Fruit fly (Drosophila melanogaster) whole organism, embryonic: ENCODE data around the gene Syt12.

Experiments used
- ATbp ChIP-seq: fragments of 200-800 bp; sonication (Bioruptor generic); optimal IDR thresholded peaks from 2 replicates; lab custom pipeline; 2017; ENCODE audit warnings: missing biosample characterization, mild to moderate bottlenecking, missing genetic modification characterization, missing genetic modification reagents
- CG10462 ChIP-seq: fragments of 200-800 bp; sonication (Bioruptor generic); optimal IDR thresholded peaks from 2 replicates; lab custom pipeline; 2016; ENCODE audit warnings: missing biosample characterization, missing genetic modification characterization
- CG11504 ChIP-seq: fragments of 200-800 bp; sonication (Bioruptor generic); optimal IDR thresholded peaks from 3 replicates; lab custom pipeline; 2019; ENCODE audit warnings: missing biosample characterization, mild to moderate bottlenecking, missing genetic modification characterization, moderate library complexity
- CG12659 ChIP-seq: fragments of 200-800 bp; sonication (Bioruptor generic); optimal IDR thresholded peaks from 3 replicates; lab custom pipeline; 2017; ENCODE audit warnings: mild to moderate bottlenecking, missing biosample characterization, missing genetic modification reagents, missing genetic modification characterization
- CG14667 ChIP-seq: fragments of 200-800 bp; sonication (Bioruptor generic); IDR thresholded peaks from 2 replicates; pipeline ENCODE4 v1.3.6; 2022; ENCODE audit warnings: missing biosample characterization, missing genetic modification characterization
- CG14965 ChIP-seq: fragments of 200-800 bp; sonication (Bioruptor generic); optimal IDR thresholded peaks from 2 replicates; lab custom pipeline; 2016; ENCODE audit warnings: missing biosample characterization, missing genetic modification characterization, borderline replicate concordance
- CG1602 ChIP-seq: fragments of 200-800 bp; sonication (Bioruptor generic); optimal IDR thresholded peaks from 3 replicates; lab custom pipeline; 2016; ENCODE audit warnings: missing biosample characterization, missing genetic modification characterization
- CG17361 ChIP-seq: fragments of 200-800 bp; sonication (Bioruptor generic); IDR thresholded peaks from 3 replicates; pipeline ENCODE4 v1.3.6; 2022; ENCODE audit warnings: missing biosample characterization, missing genetic modification characterization
- CG18599 ChIP-seq: fragments of 200-800 bp; sonication (Bioruptor generic); optimal IDR thresholded peaks from 3 replicates; lab custom pipeline; 2017; ENCODE audit warnings: missing biosample characterization, missing genetic modification characterization, mild to moderate bottlenecking, moderate library complexity, missing genetic modification reagents
- CG2116 ChIP-seq: fragments of 200-800 bp; sonication (Bioruptor generic); optimal IDR thresholded peaks from 3 replicates; lab custom pipeline; 2018; ENCODE audit warnings: missing biosample characterization, mild to moderate bottlenecking, missing genetic modification characterization
- CG32532 ChIP-seq: fragments of 200-800 bp; sonication (Bioruptor generic); IDR thresholded peaks from 2 replicates; pipeline ENCODE4 v1.3.6; 2022; ENCODE audit warnings: missing biosample characterization, missing genetic modification characterization
- CG33213 ChIP-seq: fragments of 200-800 bp; sonication (Bioruptor generic); optimal IDR thresholded peaks from 3 replicates; lab custom pipeline; 2016; ENCODE audit warnings: missing biosample characterization, missing genetic modification characterization
- CG4328 ChIP-seq: fragments of 200-800 bp; sonication (Bioruptor generic); optimal IDR thresholded peaks from 3 replicates; lab custom pipeline; 2017; ENCODE audit warnings: missing biosample characterization, missing genetic modification reagents, missing genetic modification characterization
- CG4730 ChIP-seq: fragments of 200-800 bp; sonication (Bioruptor generic); IDR thresholded peaks from 2 replicates; pipeline ENCODE4 v1.3.6; 2022; ENCODE audit warnings: missing biosample characterization, missing genetic modification characterization
- CG8089 ChIP-seq: fragments of 200-800 bp; sonication (Bioruptor generic); optimal IDR thresholded peaks from 3 replicates; lab custom pipeline; 2016; ENCODE audit warnings: missing biosample characterization, missing genetic modification characterization
- CG8478 ChIP-seq: fragments of >200 bp; optimal IDR thresholded peaks from 2 replicates; lab custom pipeline; 2018
- Camta ChIP-seq: fragments of 200-800 bp; sonication (Bioruptor generic); optimal IDR thresholded peaks from 2 replicates; lab custom pipeline; 2016; ENCODE audit warnings: missing biosample characterization, missing genetic modification characterization
- E2f1 ChIP-seq: fragments of 200-800 bp; sonication (Bioruptor generic); IDR thresholded peaks from 2 replicates; pipeline ENCODE4 v1.3.6; 2022; ENCODE audit warnings: missing biosample characterization, missing genetic modification characterization
- Eip74EF ChIP-seq, 2 experiments: fragments of 200-800 bp in 1 of 2; fragments of >200 bp in 1 of 2; sonication (Bioruptor generic) in 1 of 2; optimal IDR thresholded peaks; 2 replicates each; lab custom pipeline; 2017 to 2019; ENCODE audit warnings: missing biosample characterization in 2 of 2, missing genetic modification characterization in 2 of 2, mild to moderate bottlenecking in 1 of 2, moderate library complexity in 1 of 2
- Jarid2 ChIP-seq: fragments of 200-800 bp; sonication (Bioruptor generic); optimal IDR thresholded peaks from 3 replicates; lab custom pipeline; 2017; ENCODE audit warnings: mild to moderate bottlenecking, missing biosample characterization, missing genetic modification reagents, missing genetic modification characterization
- Med ChIP-seq: fragments of 200-800 bp; sonication (Bioruptor generic); peaks from one replicate; lab custom pipeline; 2016; ENCODE audit warnings: missing biosample characterization, missing genetic modification characterization, mild to moderate bottlenecking, inconsistent platforms, moderate library complexity
- Meics ChIP-seq: fragments of 200-800 bp; sonication (Bioruptor generic); optimal IDR thresholded peaks from 2 replicates; lab custom pipeline; 2017; ENCODE audit warnings: missing biosample characterization, mild to moderate bottlenecking, missing genetic modification characterization
- NFAT ChIP-seq: fragments of 200-800 bp; sonication (Bioruptor generic); IDR thresholded peaks from 2 replicates; pipeline ENCODE4 v1.3.6; 2022; ENCODE audit warnings: missing biosample characterization, missing genetic modification characterization
- Optix ChIP-seq: fragments of 200-800 bp; sonication (Bioruptor generic); IDR thresholded peaks from 3 replicates; pipeline ENCODE4 v1.3.6; 2022; ENCODE audit warnings: missing biosample characterization, missing genetic modification characterization
- Sry-δ ChIP-seq: fragments of 200-800 bp; sonication (Bioruptor generic); optimal IDR thresholded peaks from 2 replicates; lab custom pipeline; 2016; ENCODE audit warnings: missing biosample characterization, missing genetic modification characterization
- Trl ChIP-seq, 3 experiments: fragments of >200 bp in 2 of 3; fragments of 200-800 bp in 1 of 3; sonication (Bioruptor generic) in 1 of 3; optimal IDR thresholded peaks; 2 replicates in 1 of 3; 3 replicates in 2 of 3; lab custom pipeline; 2016 to 2017; ENCODE audit warnings: missing biosample characterization in 1 of 3, missing genetic modification characterization in 1 of 3
- Vsx1 ChIP-seq: fragments of 200-800 bp; sonication (Bioruptor generic); optimal IDR thresholded peaks from 2 replicates; lab custom pipeline; 2017; ENCODE audit warnings: missing biosample characterization, mild to moderate bottlenecking, missing genetic modification characterization, missing genetic modification reagents
- ase ChIP-seq: fragments of 200-800 bp; sonication (Bioruptor generic); IDR thresholded peaks from 3 replicates; pipeline ENCODE4 v1.3.6; 2022; ENCODE audit warnings: missing biosample characterization, missing genetic modification characterization
- az2 ChIP-seq: fragments of 200-800 bp; sonication (Bioruptor generic); optimal IDR thresholded peaks from 3 replicates; lab custom pipeline; 2016; ENCODE audit warnings: missing biosample characterization, missing genetic modification characterization
- br ChIP-seq: fragments of >200 bp; optimal IDR thresholded peaks from 2 replicates; lab custom pipeline; 2017
- chinmo ChIP-seq: fragments of 200-800 bp; sonication (Bioruptor generic); IDR thresholded peaks from 4 replicates; pipeline ENCODE4 v1.3.6; 2022; ENCODE audit warnings: missing biosample characterization, missing genetic modification characterization; ENCODE audit not compliant: partially characterized antibody
- ci ChIP-seq: fragments of 200-800 bp; sonication (Bioruptor generic); IDR thresholded peaks from 3 replicates; pipeline ENCODE4 v1.3.6; 2022; ENCODE audit warnings: missing biosample characterization, missing genetic modification characterization
- crc ChIP-seq: fragments of 200-800 bp; sonication (Bioruptor generic); optimal IDR thresholded peaks from 2 replicates; lab custom pipeline; 2016; ENCODE audit warnings: missing biosample characterization, missing genetic modification characterization
- dati ChIP-seq: fragments of 200-800 bp; sonication (Bioruptor generic); IDR thresholded peaks from 2 replicates; pipeline ENCODE4 v1.3.6; 2022; ENCODE audit warnings: missing biosample characterization, missing genetic modification characterization
- dysf ChIP-seq: fragments of 200-800 bp; sonication (Bioruptor generic); IDR thresholded peaks from 3 replicates; pipeline ENCODE4 v1.3.6; 2022; ENCODE audit warnings: missing biosample characterization, missing genetic modification characterization
- en ChIP-seq: fragments of 200-800 bp; sonication (Bioruptor generic); optimal IDR thresholded peaks from 2 replicates; lab custom pipeline; 2016; ENCODE audit warnings: missing biosample characterization, missing genetic modification characterization
- fd96Cb ChIP-seq: fragments of 200-800 bp; sonication (Bioruptor generic); optimal IDR thresholded peaks from 2 replicates; lab custom pipeline; 2018; ENCODE audit warnings: missing biosample characterization, mild to moderate bottlenecking, missing genetic modification characterization, moderate library complexity
- gfzf ChIP-seq: fragments of 200-800 bp; sonication (Bioruptor generic); optimal IDR thresholded peaks from 2 replicates; lab custom pipeline; 2016; ENCODE audit warnings: missing biosample characterization, mild to moderate bottlenecking, missing genetic modification characterization, moderate library complexity
- kay ChIP-seq: fragments of 200-800 bp; sonication (Bioruptor generic); optimal IDR thresholded peaks from 2 replicates; lab custom pipeline; 2016; ENCODE audit warnings: missing biosample characterization, missing genetic modification characterization
- knrl ChIP-seq: fragments of 200-800 bp; sonication (Bioruptor generic); IDR thresholded peaks from 3 replicates; pipeline ENCODE4 v1.3.6; 2022; ENCODE audit warnings: missing biosample characterization, missing genetic modification characterization; ENCODE audit not compliant: partially characterized antibody
- lab ChIP-seq: fragments of 200-800 bp; sonication (Bioruptor generic); optimal IDR thresholded peaks from 3 replicates; lab custom pipeline; 2017; ENCODE audit warnings: missing biosample characterization, missing genetic modification characterization, mild to moderate bottlenecking, moderate library complexity, missing genetic modification reagents
- mirr ChIP-seq: fragments of 200-800 bp; sonication (Bioruptor generic); optimal IDR thresholded peaks from 3 replicates; lab custom pipeline; 2018; ENCODE audit warnings: missing biosample characterization, mild to moderate bottlenecking, missing genetic modification characterization
- onecut ChIP-seq: fragments of 200-800 bp; sonication (Bioruptor generic); IDR thresholded peaks from 2 replicates; pipeline ENCODE4 v1.3.6; 2022; ENCODE audit warnings: missing biosample characterization, missing genetic modification characterization
- org-1 ChIP-seq: fragments of 200-800 bp; sonication (Bioruptor generic); optimal IDR thresholded peaks from 2 replicates; lab custom pipeline; 2017; ENCODE audit warnings: missing biosample characterization, missing genetic modification characterization
- scrt ChIP-seq: fragments of 200-800 bp; sonication (Bioruptor generic); optimal IDR thresholded peaks from 2 replicates; lab custom pipeline; 2018; ENCODE audit warnings: missing biosample characterization, mild to moderate bottlenecking, missing genetic modification characterization, moderate library complexity
- stc ChIP-seq: fragments of 200-800 bp; sonication (Bioruptor generic); IDR thresholded peaks from 2 replicates; pipeline ENCODE4 v1.3.6; 2022; ENCODE audit warnings: missing biosample characterization, missing genetic modification characterization
- stwl ChIP-seq: fragments of 200-800 bp; sonication (Bioruptor generic); optimal IDR thresholded peaks from 3 replicates; lab custom pipeline; 2018; ENCODE audit warnings: missing biosample characterization, mild to moderate bottlenecking, missing genetic modification characterization, moderate library complexity
- tap ChIP-seq: fragments of 200-800 bp; optimal IDR thresholded peaks from 3 replicates; lab custom pipeline; 2019; ENCODE audit warnings: missing biosample characterization, mild to moderate bottlenecking, missing genetic modification characterization, moderate library complexity
- unpg ChIP-seq: fragments of 200-800 bp; sonication (Bioruptor generic); optimal IDR thresholded peaks from 3 replicates; lab custom pipeline; 2018; ENCODE audit warnings: missing biosample characterization, mild to moderate bottlenecking, missing genetic modification characterization, moderate library complexity
- usp ChIP-seq: fragments of >200 bp; optimal IDR thresholded peaks from 2 replicates; lab custom pipeline; 2017; ENCODE audit warnings: missing biosample characterization, missing genetic modification characterization
- vfl ChIP-seq: fragments of 200-800 bp; sonication (Bioruptor generic); optimal IDR thresholded peaks from 2 replicates; lab custom pipeline; 2016; ENCODE audit warnings: missing biosample characterization, missing genetic modification characterization

Gene Syt12

dm6 chrX:13384583-13385342 lies 25.7 kb downstream of the Syt12 start, which contains the start of the genes Rbp1-like and Tim9a (continued):
- TF ChIP-seq Eip74EF (GFP tag; optimal IDR thresholded peaks at IDR 0.05; lab: Kevin White, UChicago) (no peak), CG32532 (peak; percentile 22; the same call in 1 of the 2 replicates), onecut (GFP tag; lab: Robert Waterston, UW) (no peak), gfzf (GFP tag; lab: Kevin White, UChicago) (no peak), chinmo (GFP tag; lab: Robert Waterston, UW) (no peak), scrt (GFP tag; lab: Kevin White, UChicago) (no peak), CG17361 (GFP tag; lab: Robert Waterston, UW) (peak; percentile 61; the same call in 1 of the 3 replicates), NFAT (GFP tag; lab: Robert Waterston, UW) (no peak), stc (no peak), tap (no peak), lab (GFP tag; lab: Kevin White, UChicago) (peak; percentile 52), ase (GFP tag; lab: Robert Waterston, UW) (no peak), mirr (no peak), ATbp (GFP tag; lab: Kevin White, UChicago) (no peak), CG12659 (GFP tag; lab: Kevin White, UChicago) (peak; percentile 83), vfl (GFP tag; lab: Kevin White, UChicago) (no peak), Camta (GFP tag; lab: Kevin White, UChicago) (no peak), kay (no peak), CG4730 (GFP tag; lab: Robert Waterston, UW) (no peak), CG14965 (GFP tag; lab: Kevin White, UChicago) (no peak), crc (GFP tag; lab: Kevin White, UChicago) (no peak), CG2116 (peak; percentile 81), CG10462 (GFP tag; lab: Kevin White, UChicago) (no peak), fd96Cb (tag; lab: Kevin White, UChicago) (no peak), Meics (peak; percentile 50), ci (GFP tag; lab: Robert Waterston, UW) (no peak), Sry-δ (GFP tag; lab: Kevin White, UChicago) (peak; percentile 52), Optix (GFP tag; lab: Robert Waterston, UW) (no peak), CG18599 (GFP tag; lab: Kevin White, UChicago) (peak; percentile 63), Vsx1 (GFP tag; lab: Kevin White, UChicago) (peak; percentile 22), CG33213 (GFP tag; lab: Kevin White, UChicago) (no peak), CG4328 (GFP tag; lab: Kevin White, UChicago) (peak; percentile 22), az2 (no peak), CG8089 (GFP tag; lab: Kevin White, UChicago) (no peak), en (no peak), stwl (tag; lab: Kevin White, UChicago) (peak; percentile 65)

- TF ChIP-seq Med (GFP tag; lab: Kevin White, UChicago), result peak; percentile 51
- TF ChIP-seq kay, result no peak
- TF ChIP-seq CG11504, result no peak
- no peak for TF ChIP-seq usp (GFP tag; lab: Kevin White, UChicago)
- no peak for TF ChIP-seq knrl (GFP tag; lab: Robert Waterston, UW)
- TF ChIP-seq E2f1 (GFP tag; lab: Robert Waterston, UW), result no peak
- TF ChIP-seq onecut (GFP tag; lab: Robert Waterston, UW), result no peak
- TF ChIP-seq CG8478, result peak; percentile 49
- no peak for TF ChIP-seq org-1
- TF ChIP-seq dati (GFP tag; lab: Robert Waterston, UW), result no peak
- no peak for TF ChIP-seq CG1602
- TF ChIP-seq Jarid2 (GFP tag; lab: Kevin White, UChicago), result no peak
- no peak for TF ChIP-seq CG14667
- no peak for TF ChIP-seq Optix (GFP tag; lab: Robert Waterston, UW)
- TF ChIP-seq dysf (GFP tag; lab: Robert Waterston, UW), result no peak
- no peak for TF ChIP-seq br (lab: Kevin White, UChicago)
- no peak for TF ChIP-seq unpg
- TF ChIP-seq Trl (optimal IDR thresholded peaks at IDR 0.05; lab: Kevin White, UChicago), result no peak
- no peak for TF ChIP-seq Trl (GFP tag; optimal IDR thresholded peaks at IDR 0.05; lab: Kevin White, UChicago)
These were observed 27.7 kb downstream of the Syt12 start for dm6 chrX:13386776-13387175.
